Worm (Caenorhabditis elegans): ENCODE results near the gene F41E6.7.
A peak's percentile ranks its signal among the peaks of the same experiment; 100 is the strongest.

The F41E6.7 gene

DNA sequence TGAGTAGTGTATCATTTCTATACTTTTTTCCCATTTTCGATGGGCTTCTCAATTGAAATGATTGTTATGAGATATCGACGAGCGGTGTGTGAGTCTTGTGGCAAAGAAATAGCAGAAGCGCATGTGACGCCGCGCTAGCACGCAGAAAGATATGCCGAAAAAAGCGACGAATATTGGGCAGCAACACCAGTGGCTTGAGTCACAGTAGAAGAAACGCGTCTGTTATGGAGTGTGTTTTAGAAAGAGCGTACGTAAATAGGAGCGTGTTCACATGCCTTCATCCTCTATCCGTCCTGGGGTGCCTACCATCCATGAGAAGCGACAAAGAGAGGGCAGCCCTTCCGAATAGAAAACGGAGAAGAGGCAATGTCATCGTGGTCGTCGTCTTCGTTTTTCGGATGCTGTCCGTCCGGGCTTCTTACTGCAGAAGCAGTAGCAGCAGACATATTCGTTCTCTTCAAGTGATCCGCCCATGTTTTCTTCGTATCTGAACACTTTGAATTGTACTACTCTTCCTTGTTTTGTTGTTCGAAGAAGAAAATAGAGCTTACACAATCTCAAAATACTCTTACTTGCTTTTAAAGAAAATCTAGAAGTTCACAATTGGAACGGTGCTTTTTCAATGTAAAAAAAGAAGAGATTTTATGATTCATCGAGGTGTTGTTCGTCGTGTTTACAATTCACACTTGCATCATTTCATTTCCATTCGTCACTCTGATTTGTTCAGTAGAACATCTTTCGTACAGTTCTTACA lies 10.9 kb upstream of the F41E6.7 start (continued):
- no peak for TF ChIP-seq zip-11 (GFP tag; IDR thresholded peaks at IDR 0.05)
- TF ChIP-seq fkh-10 (GFP tag; optimal IDR thresholded peaks at IDR 0.05): no peak
- no peak for TF ChIP-seq fos-1 (tag; optimal IDR thresholded peaks at IDR 0.05)
- TF ChIP-seq egl-43 (GFP tag; IDR thresholded peaks at IDR 0.05): peak; percentile 24; the same call in 1 of the 2 replicates
- no peak for TF ChIP-seq Y5F2A.4 (GFP tag; optimal IDR thresholded peaks at IDR 0.05)
- TF ChIP-seq tag-97 (GFP tag; IDR thresholded peaks at IDR 0.05): no peak
- no peak for TF ChIP-seq madf-5 (GFP tag; IDR thresholded peaks at IDR 0.05)
- no peak for TF ChIP-seq ceh-62 (tag; optimal IDR thresholded peaks at IDR 0.05)
- no peak for TF ChIP-seq ceh-28 (tag; optimal IDR thresholded peaks at IDR 0.05)
- peak; percentile 26 for TF ChIP-seq mes-2 (tag; optimal IDR thresholded peaks at IDR 0.05; ENCODE audit: poor library complexity, severe bottlenecking)
- no peak for TF ChIP-seq R02D3.7 (tag; optimal IDR thresholded peaks at IDR 0.05)
- TF ChIP-seq T26A8.4 (GFP tag; IDR thresholded peaks at IDR 0.05): no peak
- no peak for TF ChIP-seq cey-2 (tag; optimal IDR thresholded peaks at IDR 0.05; ENCODE audit: borderline replicate concordance, insufficient read depth)
- no peak for TF ChIP-seq dmd-9 (GFP tag; IDR thresholded peaks at IDR 0.05)
- TF ChIP-seq F37D6.2 (tag; optimal IDR thresholded peaks at IDR 0.05): no peak
- 0 out of 2 replicates have a peak, but pooled peaks have one; percentile 52 for TF ChIP-seq ctbp-1 (GFP tag; IDR thresholded peaks at IDR 0.05)
- TF ChIP-seq duxl-1 (tag; optimal IDR thresholded peaks at IDR 0.05; ENCODE audit: poor library complexity): no peak
- TF ChIP-seq hif-1 (tag; optimal IDR thresholded peaks at IDR 0.05): no peak
- no peak for TF ChIP-seq F26F4.8 (GFP tag; conservative IDR thresholded peaks at IDR 0.05)
- no peak for TF ChIP-seq pha-4 (GFP tag; IDR thresholded peaks at IDR 0.05)
- no peak for TF ChIP-seq pha-4 (tag; optimal IDR thresholded peaks at IDR 0.05)
- TF ChIP-seq pqm-1 (tag; optimal IDR thresholded peaks at IDR 0.05): no peak
- TF ChIP-seq nhr-41 (GFP tag; IDR thresholded peaks at IDR 0.05): no peak
- TF ChIP-seq lir-3 (tag; optimal IDR thresholded peaks at IDR 0.05): no peak
- TF ChIP-seq Y75B8A.6 (GFP tag; IDR thresholded peaks at IDR 0.05): no peak
- no peak for TF ChIP-seq ZK546.5 (tag; optimal IDR thresholded peaks at IDR 0.05)
- no peak for TF ChIP-seq php-3 (GFP tag; IDR thresholded peaks at IDR 0.05)
- TF ChIP-seq T20F7.1 (GFP tag; optimal IDR thresholded peaks at IDR 0.05): no peak
- TF ChIP-seq hlh-11 (tag; optimal IDR thresholded peaks at IDR 0.05): peak; percentile 59
- TF ChIP-seq vab-7 (GFP tag; IDR thresholded peaks at IDR 0.05): no peak
- TF ChIP-seq nhr-102 (tag; optimal IDR thresholded peaks at IDR 0.05): no peak
- TF ChIP-seq sdz-12 (GFP tag; optimal IDR thresholded peaks at IDR 0.05): no peak
- no peak for TF ChIP-seq daf-16 (GFP tag; optimal IDR thresholded peaks at IDR 0.05)
- peak; percentile 15 for TF ChIP-seq daf-16 (tag; optimal IDR thresholded peaks at IDR 0.05)
- no peak for TF ChIP-seq lin-13 (GFP tag; optimal IDR thresholded peaks at IDR 0.05)
- TF ChIP-seq unc-130 (GFP tag; optimal IDR thresholded peaks at IDR 0.05): no peak
- no peak for TF ChIP-seq daf-12 (tag; optimal IDR thresholded peaks at IDR 0.05)
- TF ChIP-seq nhr-77 (tag; optimal IDR thresholded peaks at IDR 0.05): no peak
- peak; percentile 96 for TF ChIP-seq hlh-30 (tag; optimal IDR thresholded peaks at IDR 0.05; ENCODE audit: insufficient read depth)

DNA sequence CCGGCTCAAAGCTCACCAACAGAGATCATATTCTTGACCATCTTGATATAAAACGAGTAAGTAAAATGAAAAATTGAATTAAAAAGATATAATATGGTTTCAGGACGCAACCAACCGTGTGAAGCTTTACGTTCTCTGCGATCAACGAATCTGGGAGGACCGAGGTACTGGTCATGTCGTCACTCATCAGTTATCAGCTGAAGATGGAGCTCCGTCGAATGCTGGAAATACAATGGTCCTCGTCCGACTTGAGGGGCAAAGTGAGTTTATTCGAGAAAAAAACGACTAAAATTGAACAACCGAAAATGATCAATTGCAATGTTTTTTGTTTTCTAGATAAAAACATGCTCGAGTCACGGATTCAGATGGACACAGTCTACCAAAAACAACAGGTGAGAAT lies 9.4 kb upstream of the F41E6.7 start:
- TF ChIP-seq aha-1 (tag): peak; percentile 72
- no peak for TF ChIP-seq ceh-62 (tag; optimal IDR thresholded peaks at IDR 0.05)
- no peak for TF ChIP-seq fkh-10 (GFP tag; optimal IDR thresholded peaks at IDR 0.05)
